Worm (Caenorhabditis elegans) whole organism, L2 larva: ENCODE results near the gene D2023.1.
A peak's percentile ranks its signal among the peaks of the same experiment; 100 is the strongest.

Source experiments
- ama-1 ChIP-seq: fragments of 150-350 bp; optimal IDR thresholded peaks from 2 replicates; lab custom pipeline; 2018; ENCODE audit warnings: inconsistent platforms
- ceh-82 ChIP-seq: fragments of 150-350 bp; optimal IDR thresholded peaks from 2 replicates; lab custom pipeline; 2014; ENCODE audit warnings: missing biosample characterization, missing genetic modification characterization
- dmd-4 ChIP-seq: sonication (generic microtip); optimal IDR thresholded peaks from 2 replicates; lab custom pipeline; 2017; ENCODE audit warnings: missing biosample characterization, missing genetic modification characterization
- elt-3 ChIP-seq: sonication (generic microtip); optimal IDR thresholded peaks from 2 replicates; lab custom pipeline; 2017; ENCODE audit warnings: missing biosample characterization, missing genetic modification characterization
- fos-1 ChIP-seq: fragments of 150-350 bp; optimal IDR thresholded peaks from 2 replicates; lab custom pipeline; 2014; ENCODE audit warnings: missing biosample characterization, missing genetic modification characterization
- lin-13 ChIP-seq: fragments of 150-350 bp; optimal IDR thresholded peaks from 2 replicates; lab custom pipeline; 2014; ENCODE audit warnings: missing biosample characterization, missing genetic modification reagents, missing genetic modification characterization
- lin-39 ChIP-seq: fragments of 150-350 bp; optimal IDR thresholded peaks from 2 replicates; lab custom pipeline; 2014; ENCODE audit warnings: missing biosample characterization, missing genetic modification reagents, missing genetic modification characterization
- mab-5 ChIP-seq: fragments of 150-350 bp; optimal IDR thresholded peaks from 2 replicates; lab custom pipeline; 2014; ENCODE audit warnings: missing biosample characterization, missing genetic modification characterization
- nhr-129 ChIP-seq: fragments of 150-350 bp; optimal IDR thresholded peaks from 2 replicates; lab custom pipeline; 2014; ENCODE audit warnings: missing biosample characterization, missing genetic modification characterization
- sem-4 ChIP-seq: fragments of 150-350 bp; optimal IDR thresholded peaks from 2 replicates; lab custom pipeline; 2014; ENCODE audit warnings: missing biosample characterization, missing genetic modification reagents, missing genetic modification characterization
- skn-1 ChIP-seq: sonication (generic microtip); optimal IDR thresholded peaks from 2 replicates; lab custom pipeline; 2017; ENCODE audit warnings: missing biosample characterization, missing genetic modification characterization
- unc-39 ChIP-seq: fragments of 150-350 bp; optimal IDR thresholded peaks from 2 replicates; lab custom pipeline; 2014; ENCODE audit warnings: missing biosample characterization, missing genetic modification characterization
- unc-62 ChIP-seq: fragments of 150-350 bp; optimal IDR thresholded peaks from 2 replicates; lab custom pipeline; 2014; ENCODE audit warnings: missing biosample characterization, missing genetic modification reagents, missing genetic modification characterization
- ztf-4 ChIP-seq: fragments of 150-350 bp; optimal IDR thresholded peaks from 2 replicates; lab custom pipeline; 2014; ENCODE audit warnings: missing biosample characterization, missing genetic modification characterization

DNA sequence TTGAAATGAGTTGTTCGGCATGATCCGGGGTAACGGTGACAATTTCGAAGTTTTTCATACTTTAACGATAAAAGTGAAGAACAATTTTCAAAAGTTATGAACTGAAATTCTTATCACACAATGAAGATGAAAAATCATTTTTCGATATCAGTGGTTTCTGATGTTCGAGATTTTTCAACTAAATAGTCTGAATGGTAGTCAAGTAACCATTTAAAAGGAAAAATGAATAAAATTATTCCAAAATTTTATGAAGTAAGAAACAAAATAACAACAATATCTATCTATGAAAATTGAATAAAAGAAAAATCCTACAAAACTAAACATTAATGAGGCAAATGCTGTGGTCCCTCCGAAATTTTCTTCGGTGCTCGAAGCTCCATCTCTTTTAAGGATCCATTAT, 36.3 kb downstream of the D2023.1 start, which contains the start of gene D2023.4:
- no peak for TF ChIP-seq nhr-129
- no peak for TF ChIP-seq lin-39
- no peak for TF ChIP-seq skn-1
- TF ChIP-seq unc-39 (tag; lab: Kevin White, UChicago): no peak
- TF ChIP-seq ztf-4: no peak
- TF ChIP-seq ama-1 (lab: Kevin White, UChicago): no peak
- no peak for TF ChIP-seq lin-13 (GFP tag; lab: Kevin White, UChicago)
- no peak for TF ChIP-seq unc-62
- no peak for TF ChIP-seq ceh-82 (tag; lab: Kevin White, UChicago)
- no peak for TF ChIP-seq mab-5 (tag; lab: Kevin White, UChicago)
- TF ChIP-seq fos-1 (tag; lab: Kevin White, UChicago): peak; percentile 14
- TF ChIP-seq dmd-4: no peak
- no peak for TF ChIP-seq elt-3 (tag; lab: Kevin White, UChicago)
- no peak for TF ChIP-seq sem-4
